Worm (Caenorhabditis elegans) whole organism, L1 larva: ENCODE measurements around the gene pqn-65.
A peak's percentile ranks its signal among the peaks of the same experiment; 100 is the strongest.

ENCODE experiments used
- C16A3.4 ChIP-seq: fragments of 150-350 bp; optimal IDR thresholded peaks from 2 replicates; lab custom pipeline; 2014; ENCODE audit warnings: missing biosample characterization, missing genetic modification characterization
- F16B12.6 ChIP-seq: fragments of 150-350 bp; optimal IDR thresholded peaks from 2 replicates; lab custom pipeline; 2014; ENCODE audit warnings: missing biosample characterization, missing genetic modification characterization
- ama-1 ChIP-seq: fragments of 150-350 bp; optimal IDR thresholded peaks from 2 replicates; lab custom pipeline; 2014
- ceh-82 ChIP-seq, 3 experiments: fragments of 150-350 bp in 1 of 3; sonication (generic microtip) in 2 of 3; optimal IDR thresholded peaks; 2 replicates each; lab custom pipeline; 2014 to 2017; ENCODE audit warnings: missing biosample characterization in 3 of 3, missing genetic modification characterization in 3 of 3
- ceh-90 ChIP-seq: sonication (generic microtip); optimal IDR thresholded peaks from 2 replicates; lab custom pipeline; 2016; ENCODE audit warnings: missing genetic modification characterization, missing compliant biosample characterization
- dsc-1 ChIP-seq: sonication (generic microtip); optimal IDR thresholded peaks from 2 replicates; lab custom pipeline; 2016; ENCODE audit warnings: mild to moderate bottlenecking, missing genetic modification characterization, missing compliant biosample characterization
- egl-13 ChIP-seq: sonication (generic microtip); optimal IDR thresholded peaks from 2 replicates; lab custom pipeline; 2016; ENCODE audit warnings: missing genotype, missing genetic modification reagents, missing genetic modification characterization, missing compliant biosample characterization
- elt-2 ChIP-seq: sonication (generic microtip); optimal IDR thresholded peaks from 2 replicates; lab custom pipeline; 2016; ENCODE audit warnings: missing genetic modification characterization, mild to moderate bottlenecking, inconsistent platforms, missing compliant biosample characterization, missing genetic modification reagents
- elt-3 ChIP-seq, 6 experiments: fragments of 150-350 bp in 1 of 6; sonication (generic microtip); optimal IDR thresholded peaks; 2 replicates each; lab custom pipeline; 2017 to 2018; ENCODE audit warnings: missing biosample characterization in 6 of 6, missing genetic modification characterization in 6 of 6, inconsistent platforms in 1 of 6
- fkh-8 ChIP-seq: sonication (generic microtip); optimal IDR thresholded peaks from 2 replicates; lab custom pipeline; 2016; ENCODE audit warnings: mild to moderate bottlenecking, missing genetic modification characterization, missing compliant biosample characterization
- grh-1 ChIP-seq: fragments of 200-800 bp; sonication (Bioruptor generic); IDR thresholded peaks from 2 replicates; pipeline ENCODE4 v1.3.6; 2022; ENCODE audit warnings: missing genetic modification reagents, missing genetic modification characterization, missing compliant biosample characterization
- hlh-17 ChIP-seq: fragments of 200-800 bp; sonication (Bioruptor generic); optimal IDR thresholded peaks from 2 replicates; lab custom pipeline; 2018; ENCODE audit warnings: missing genetic modification characterization, mild to moderate bottlenecking, missing compliant biosample characterization, moderate library complexity, borderline replicate concordance
- hlh-4 ChIP-seq: sonication (generic microtip); optimal IDR thresholded peaks from 2 replicates; lab custom pipeline; 2016; ENCODE audit warnings: mild to moderate bottlenecking, missing genetic modification characterization, missing compliant biosample characterization
- irx-1 ChIP-seq: sonication (generic microtip); optimal IDR thresholded peaks from 2 replicates; lab custom pipeline; 2016; ENCODE audit warnings: missing genetic modification characterization, missing compliant biosample characterization
- lin-13 ChIP-seq: fragments of 150-350 bp; optimal IDR thresholded peaks from 2 replicates; lab custom pipeline; 2014; ENCODE audit warnings: missing biosample characterization, missing genetic modification reagents, missing genetic modification characterization
- lin-14 ChIP-seq: fragments of 200-800 bp; sonication (Bioruptor generic); optimal IDR thresholded peaks from 2 replicates; lab custom pipeline; 2018; ENCODE audit warnings: mild to moderate bottlenecking, missing genetic modification characterization, moderate library complexity, missing compliant biosample characterization
- lin-15B ChIP-seq: fragments of 150-350 bp; sonication (generic microtip); optimal IDR thresholded peaks from 3 replicates; lab custom pipeline; 2014; ENCODE audit warnings: missing biosample characterization, missing genetic modification characterization
- lin-35 ChIP-seq, 2 experiments: fragments of 150-350 bp; optimal IDR thresholded peaks; 2 replicates each; lab custom pipeline; 2014; ENCODE audit warnings: missing biosample characterization in 2 of 2, missing genetic modification characterization in 2 of 2, missing genetic modification reagents in 2 of 2
- lsy-2 ChIP-seq, 2 experiments: fragments of 150-350 bp; optimal IDR thresholded peaks; 2 replicates each; lab custom pipeline; 2014; ENCODE audit warnings: missing biosample characterization in 2 of 2, missing genetic modification characterization in 2 of 2
- mep-1 ChIP-seq: fragments of 150-350 bp; optimal IDR thresholded peaks from 2 replicates; lab custom pipeline; 2014; ENCODE audit warnings: missing biosample characterization, missing genetic modification characterization
- nhr-11 ChIP-seq: fragments of 150-350 bp; optimal IDR thresholded peaks from 2 replicates; lab custom pipeline; 2014; ENCODE audit warnings: missing biosample characterization, missing genetic modification characterization
- nhr-19 ChIP-seq: fragments of 200-800 bp; sonication (Bioruptor generic); conservative IDR thresholded peaks from 2 replicates; pipeline ENCODE4 v1.3.6; 2022; ENCODE audit warnings: missing genetic modification characterization, missing compliant biosample characterization
- nhr-20 ChIP-seq: sonication (generic microtip); optimal IDR thresholded peaks from 2 replicates; lab custom pipeline; 2016; ENCODE audit warnings: mild to moderate bottlenecking, missing genetic modification characterization, missing compliant biosample characterization
- nhr-237 ChIP-seq: fragments of 150-350 bp; optimal IDR thresholded peaks from 2 replicates; lab custom pipeline; 2014; ENCODE audit warnings: missing biosample characterization, missing genetic modification characterization
- nhr-47 ChIP-seq: sonication (generic microtip); optimal IDR thresholded peaks from 2 replicates; lab custom pipeline; 2016; ENCODE audit warnings: mild to moderate bottlenecking, missing genetic modification characterization, moderate library complexity, missing compliant biosample characterization
- nhr-71 ChIP-seq: sonication (generic microtip); optimal IDR thresholded peaks from 2 replicates; lab custom pipeline; 2016; ENCODE audit warnings: mild to moderate bottlenecking, missing genetic modification characterization, moderate library complexity, missing compliant biosample characterization
- nhr-77 ChIP-seq: fragments of 150-350 bp; optimal IDR thresholded peaks from 2 replicates; lab custom pipeline; 2014; ENCODE audit warnings: missing biosample characterization, missing genetic modification characterization
- nhr-85 ChIP-seq: sonication (generic microtip); peaks from one replicate; lab custom pipeline; 2016; ENCODE audit warnings: missing genetic modification characterization, inconsistent platforms, missing compliant biosample characterization
- nhr-90 ChIP-seq: sonication (generic microtip); optimal IDR thresholded peaks from 2 replicates; lab custom pipeline; 2016; ENCODE audit warnings: mild to moderate bottlenecking, missing genetic modification characterization, missing compliant biosample characterization; ENCODE audit not compliant: poor library complexity
- pag-3 ChIP-seq: sonication (generic microtip); optimal IDR thresholded peaks from 2 replicates; lab custom pipeline; 2017; ENCODE audit warnings: missing genetic modification characterization, mild to moderate bottlenecking, missing compliant biosample characterization, antibody characterized with exemption, borderline replicate concordance; ENCODE audit not compliant: insufficient read depth
- pqm-1 ChIP-seq: sonication (generic microtip); optimal IDR thresholded peaks from 3 replicates; lab custom pipeline; 2017; ENCODE audit warnings: missing biosample characterization, missing genetic modification characterization
- rnt-1 ChIP-seq: sonication (generic microtip); optimal IDR thresholded peaks from 2 replicates; lab custom pipeline; 2016; ENCODE audit warnings: mild to moderate bottlenecking, missing genetic modification characterization, moderate library complexity, missing compliant biosample characterization
- snu-23 ChIP-seq: sonication (generic microtip); optimal IDR thresholded peaks from 2 replicates; lab custom pipeline; 2016; ENCODE audit warnings: missing genetic modification characterization, missing compliant biosample characterization
- sup-37 ChIP-seq: fragments of 200-800 bp; sonication (Bioruptor generic); optimal IDR thresholded peaks from 2 replicates; lab custom pipeline; 2018; ENCODE audit warnings: mild to moderate bottlenecking, missing genetic modification characterization, missing compliant biosample characterization
- tbx-2 ChIP-seq: sonication (generic microtip); optimal IDR thresholded peaks from 2 replicates; lab custom pipeline; 2016; ENCODE audit warnings: missing genetic modification characterization, missing compliant biosample characterization
- unc-86 ChIP-seq: sonication (generic microtip); optimal IDR thresholded peaks from 2 replicates; lab custom pipeline; 2016; ENCODE audit warnings: missing genetic modification characterization, missing compliant biosample characterization
- xbp-1 ChIP-seq: sonication (generic microtip); optimal IDR thresholded peaks from 2 replicates; lab custom pipeline; 2016; ENCODE audit warnings: missing genetic modification characterization, missing compliant biosample characterization
- zag-1 ChIP-seq: fragments of 150-350 bp; optimal IDR thresholded peaks from 2 replicates; lab custom pipeline; 2014; ENCODE audit warnings: missing biosample characterization, missing genetic modification characterization
- ztf-11 ChIP-seq, 2 experiments: sonication (generic microtip); optimal IDR thresholded peaks; 2 replicates each; lab custom pipeline; 2016 to 2017; ENCODE audit warnings: missing genetic modification characterization in 2 of 2, missing biosample characterization in 1 of 2, missing compliant biosample characterization in 1 of 2

pqn-65 gene

DNA sequence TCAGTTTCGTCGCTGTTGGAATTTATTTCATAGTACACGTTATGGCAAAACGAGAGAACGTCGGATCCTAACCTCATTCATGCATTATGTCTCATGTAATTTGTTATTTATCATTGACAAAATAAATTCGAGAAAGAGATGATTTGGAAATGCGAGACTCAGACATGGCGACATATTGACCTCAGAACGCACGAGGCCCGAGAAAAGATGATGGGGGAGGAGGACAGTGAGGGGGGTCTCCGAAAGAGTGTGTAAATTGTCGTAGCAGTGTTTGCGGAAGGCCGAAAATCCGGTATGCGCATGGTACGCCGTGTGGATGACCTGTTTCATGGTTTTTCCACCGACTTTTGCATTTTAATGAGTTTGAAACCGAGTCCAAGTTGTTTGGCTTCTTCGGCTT, 16.2 kb upstream of the pqn-65 start (continued):
- TF ChIP-seq unc-86 = peak; percentile 18
- no peak for TF ChIP-seq ceh-90 (tag; lab: Kevin White, UChicago)
- TF ChIP-seq lsy-2 (tag; optimal IDR thresholded peaks at IDR 0.05; lab: Kevin White, UChicago) = peak; percentile 34 to 64
- no peak for TF ChIP-seq sup-37 (GFP tag; lab: Kevin White, UChicago)
- peak in 1 of 3 experiments; percentile 49 for TF ChIP-seq ceh-82 (tag; optimal IDR thresholded peaks at IDR 0.05; lab: Kevin White, UChicago)
- TF ChIP-seq mep-1 (tag; lab: Kevin White, UChicago) = peak; percentile 64
- TF ChIP-seq nhr-47 (tag; lab: Kevin White, UChicago) = peak; percentile 65
- TF ChIP-seq grh-1 (GFP tag; lab: Robert Waterston, UW) = 0 out of 2 replicates have a peak, but pooled peaks have one; percentile 37
- TF ChIP-seq nhr-77 (tag; lab: Kevin White, UChicago) = no peak
- peak; percentile 88 for TF ChIP-seq F16B12.6 (tag; lab: Kevin White, UChicago)
- peak; percentile 13 for TF ChIP-seq lin-13 (GFP tag; lab: Kevin White, UChicago)
- TF ChIP-seq fkh-8 (tag; lab: Kevin White, UChicago) = peak; percentile 21
- peak; percentile 43 for TF ChIP-seq C16A3.4
- TF ChIP-seq rnt-1 = peak; percentile 65
- TF ChIP-seq xbp-1 = peak; percentile 66
- TF ChIP-seq irx-1 (tag; lab: Kevin White, UChicago) = peak; percentile 55
- TF ChIP-seq nhr-19 (GFP tag; lab: Robert Waterston, UW) = peak; percentile 56
- peak; percentile 13 to 40 for TF ChIP-seq lin-35 (GFP tag; optimal IDR thresholded peaks at IDR 0.05; lab: Kevin White, UChicago)
- TF ChIP-seq nhr-11 (tag; lab: Kevin White, UChicago) = no peak

DNA sequence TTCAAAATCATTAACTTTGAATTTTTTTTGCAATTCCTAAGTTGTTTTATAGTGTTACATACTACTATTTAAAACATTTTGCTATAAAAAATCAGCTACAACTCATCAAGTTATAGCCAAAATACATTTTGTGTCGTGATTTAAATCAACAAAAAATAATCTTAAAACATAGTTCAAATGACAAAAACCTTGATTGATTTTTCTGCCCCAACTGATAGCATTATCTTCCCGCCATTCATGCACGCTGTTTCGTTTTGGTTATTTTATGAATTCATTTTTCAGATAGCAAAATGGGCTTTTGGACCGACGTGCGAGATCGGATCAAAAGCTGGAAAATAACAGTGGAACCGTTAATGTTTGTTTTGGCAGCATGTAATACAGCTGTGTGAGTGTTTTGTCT, 12.7 kb upstream of the pqn-65 start, which contains the start of gene slcr-46.1:
slcr-46.1 (plus strand) TSS at position 274 of the 400 bp plus-strand sequence.
- TF ChIP-seq egl-13 (tag; lab: Kevin White, UChicago) (no peak), elt-2 (tag; lab: Kevin White, UChicago) (peak; percentile 24)

DNA sequence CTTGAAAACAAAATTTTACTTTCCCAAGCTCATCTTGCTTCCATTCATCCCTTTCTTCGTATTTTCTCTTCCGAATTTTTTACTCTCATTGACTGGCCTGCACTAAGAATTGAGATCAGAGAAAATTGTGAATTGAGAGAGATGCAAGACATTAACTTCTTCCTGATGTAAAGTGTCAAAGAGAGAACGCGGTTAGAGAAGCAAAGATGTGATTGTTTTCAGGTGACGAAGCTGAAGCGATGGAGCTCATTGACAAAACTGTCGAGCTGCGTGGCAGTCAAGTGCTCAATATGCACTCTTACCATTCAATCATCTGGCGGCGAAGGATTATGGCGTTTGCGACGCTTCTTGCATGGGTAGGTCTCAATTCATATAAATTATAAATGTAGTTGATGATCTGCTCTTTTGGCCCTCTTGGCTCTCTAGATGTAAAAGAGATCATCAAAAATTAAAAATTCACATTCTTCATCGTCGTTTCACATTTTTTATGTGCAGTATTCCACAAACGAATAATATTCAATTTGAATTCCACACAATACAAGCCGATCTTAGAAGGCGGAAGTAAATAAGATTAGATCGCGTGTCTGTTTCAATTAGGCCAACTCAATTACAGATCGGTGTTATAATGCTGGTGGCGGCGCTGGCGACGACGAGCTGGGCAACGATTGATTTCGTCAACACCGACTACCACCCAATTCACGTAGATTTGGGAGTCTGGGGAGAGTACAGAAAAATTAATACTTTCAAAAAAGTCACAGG, 9.6 kb upstream of the pqn-65 start:
- TF ChIP-seq rnt-1 (peak; percentile 55), lin-14 (GFP tag; lab: Kevin White, UChicago) (peak; percentile 32), unc-86 (peak; percentile 37), dsc-1 (tag; lab: Kevin White, UChicago) (peak; percentile 94), zag-1 (tag; lab: Kevin White, UChicago) (no peak), nhr-47 (tag; lab: Kevin White, UChicago) (peak; percentile 10), lin-15B (tag; lab: Kevin White, UChicago) (no peak), ztf-11 (tag; optimal IDR thresholded peaks at IDR 0.05; lab: Kevin White, UChicago) (peak in 1 of 2 experiments; percentile 25), snu-23 (GFP tag; lab: Kevin White, UChicago) (peak; percentile 2), egl-13 (tag; lab: Kevin White, UChicago) (peak; percentile 20), lsy-2 (tag; optimal IDR thresholded peaks at IDR 0.05; lab: Kevin White, UChicago) (peak in 1 of 2 experiments; percentile 12), pag-3 (tag; lab: Kevin White, UChicago) (no peak), mep-1 (tag; lab: Kevin White, UChicago) (peak; percentile 7)

DNA sequence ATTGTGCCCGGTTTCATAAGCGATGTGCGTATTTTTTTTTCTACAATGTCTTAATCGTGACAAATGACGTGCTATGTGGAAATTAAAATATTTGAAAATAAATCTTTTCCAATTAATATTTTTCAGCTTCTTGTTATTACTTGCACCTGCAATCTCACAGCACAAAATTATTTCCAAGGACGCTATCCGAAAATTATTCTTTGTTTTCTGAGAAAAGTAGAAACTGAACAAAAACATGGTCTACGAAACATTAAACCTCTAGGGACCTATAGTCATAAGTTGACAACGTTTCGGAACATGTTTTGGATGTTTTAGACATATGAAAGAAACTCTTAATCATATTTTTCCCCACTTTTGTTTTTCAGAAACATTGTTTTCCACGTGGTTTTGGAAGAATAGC, 8.9 kb upstream of the pqn-65 start:
- TF ChIP-seq hlh-4 (tag; lab: Kevin White, UChicago) (peak; percentile 74), pqm-1 (no peak)

DNA sequence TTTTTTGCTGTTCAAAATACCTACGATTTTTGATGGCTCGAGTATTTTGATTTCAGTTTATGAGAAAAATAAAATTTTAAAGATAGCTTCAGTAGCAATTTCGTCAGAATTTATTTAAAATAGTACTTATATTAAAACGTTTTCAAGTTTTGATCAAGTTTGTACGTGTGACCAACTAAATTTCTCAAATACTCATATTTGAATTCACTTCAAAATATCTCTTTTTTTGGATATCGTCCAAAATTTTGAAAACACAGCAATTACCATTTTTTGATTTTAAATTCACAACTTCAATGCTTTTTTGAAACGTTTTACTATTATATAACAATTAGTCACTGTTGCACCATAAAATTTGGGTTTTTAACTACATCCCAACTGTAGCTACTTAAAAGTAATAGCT, 7.5 kb upstream of the pqn-65 start:
- no peak for TF ChIP-seq hlh-17 (GFP tag; lab: Kevin White, UChicago)
- TF ChIP-seq nhr-71 = no peak
- no peak for TF ChIP-seq xbp-1
- TF ChIP-seq nhr-47 (tag; lab: Kevin White, UChicago) = no peak
- no peak for TF ChIP-seq elt-3 (tag; optimal IDR thresholded peaks at IDR 0.05; lab: Kevin White, UChicago)
- no peak for TF ChIP-seq ama-1 (lab: Kevin White, UChicago)
- TF ChIP-seq nhr-90 (tag; lab: Kevin White, UChicago) = no peak
- TF ChIP-seq nhr-85 = no peak
- TF ChIP-seq nhr-237 (tag; lab: Kevin White, UChicago) = no peak
- no peak for TF ChIP-seq snu-23 (GFP tag; lab: Kevin White, UChicago)
- TF ChIP-seq tbx-2 (tag; lab: Kevin White, UChicago) = no peak
- no peak for TF ChIP-seq nhr-20 (tag; lab: Kevin White, UChicago)
- no peak for TF ChIP-seq irx-1 (tag; lab: Kevin White, UChicago)
